Worm (Caenorhabditis elegans) whole organism, early embryonic: ENCODE data around the gene cor-1.
"Not testable (repeated sequence)": the region's sequence is repeated elsewhere in the genome, so short reads cannot be mapped to it uniquely, and the experiment has no call there.

Source experiments
- B0310.2 ChIP-seq: sonication (generic microtip); optimal IDR thresholded peaks from 2 replicates; lab custom pipeline; 2016; ENCODE audit warnings: mild to moderate bottlenecking, missing genetic modification characterization, missing compliant biosample characterization
- F13C5.2 ChIP-seq: sonication (generic microtip); optimal IDR thresholded peaks from 2 replicates; lab custom pipeline; 2017; ENCODE audit warnings: mild to moderate bottlenecking, missing genetic modification characterization, inconsistent platforms, missing compliant biosample characterization
- aly-1 ChIP-seq: sonication (generic microtip); optimal IDR thresholded peaks from 2 replicates; lab custom pipeline; 2016; ENCODE audit warnings: missing genetic modification characterization, missing compliant biosample characterization
- ama-1 ChIP-seq: fragments of 150-350 bp; optimal IDR thresholded peaks from 2 replicates; lab custom pipeline; 2014
- ceh-13 ChIP-seq: fragments of 200-800 bp; sonication (Bioruptor generic); optimal IDR thresholded peaks from 2 replicates; lab custom pipeline; 2018; ENCODE audit warnings: mild to moderate bottlenecking, missing genetic modification characterization, missing compliant biosample characterization
- ceh-36 ChIP-seq: sonication (generic microtip); optimal IDR thresholded peaks from 2 replicates; lab custom pipeline; 2016; ENCODE audit warnings: missing genetic modification characterization, inconsistent platforms, missing compliant biosample characterization
- ets-7 ChIP-seq: sonication (generic microtip); optimal IDR thresholded peaks from 2 replicates; lab custom pipeline; 2016; ENCODE audit warnings: missing genotype, missing genetic modification characterization, missing compliant biosample characterization
- flt-1 ChIP-seq: fragments of 200-800 bp; sonication (Bioruptor generic); IDR thresholded peaks from 2 replicates; pipeline ENCODE4 v1.3.6; 2022; ENCODE audit warnings: missing genetic modification characterization, missing compliant biosample characterization
- hmbx-1 ChIP-seq: sonication (generic microtip); optimal IDR thresholded peaks from 2 replicates; lab custom pipeline; 2016; ENCODE audit warnings: mild to moderate bottlenecking, missing genetic modification characterization, missing compliant biosample characterization
- hmg-4 ChIP-seq: fragments of 200-800 bp; sonication (Bioruptor generic); optimal IDR thresholded peaks from 2 replicates; lab custom pipeline; 2018; ENCODE audit warnings: mild to moderate bottlenecking, missing genetic modification characterization, missing compliant biosample characterization
- hnd-1 ChIP-seq: sonication (generic microtip); optimal IDR thresholded peaks from 2 replicates; lab custom pipeline; 2016; ENCODE audit warnings: missing genetic modification characterization, missing compliant biosample characterization
- pes-1 ChIP-seq: fragments of 200-800 bp; sonication (Bioruptor generic); IDR thresholded peaks from 2 replicates; pipeline ENCODE4 v1.3.6; 2022; ENCODE audit warnings: missing genetic modification reagents, missing genetic modification characterization, missing compliant biosample characterization
- scrt-1 ChIP-seq: fragments of 200-800 bp; sonication (Bioruptor generic); IDR thresholded peaks from 2 replicates; pipeline ENCODE4 v1.3.6; 2022; ENCODE audit warnings: missing genetic modification characterization, missing compliant biosample characterization
- sea-1 ChIP-seq: fragments of 200-800 bp; sonication (Bioruptor generic); conservative IDR thresholded peaks from 2 replicates; pipeline ENCODE4 v1.3.6; 2022; ENCODE audit warnings: missing genetic modification characterization, missing compliant biosample characterization
- tbx-11 ChIP-seq: fragments of 200-800 bp; sonication (Bioruptor generic); IDR thresholded peaks from 2 replicates; pipeline ENCODE4 v1.3.6; 2022; ENCODE audit warnings: missing genetic modification characterization, missing compliant biosample characterization
- tbx-37 ChIP-seq: fragments of 200-800 bp; sonication (Bioruptor generic); conservative IDR thresholded peaks from 2 replicates; pipeline ENCODE4 v1.3.6; 2022; ENCODE audit warnings: missing genetic modification reagents, missing genetic modification characterization, missing compliant biosample characterization
- tra-4 ChIP-seq: sonication (generic microtip); optimal IDR thresholded peaks from 2 replicates; lab custom pipeline; 2017; ENCODE audit warnings: missing genetic modification characterization, missing compliant biosample characterization

cor-1 gene

DNA sequence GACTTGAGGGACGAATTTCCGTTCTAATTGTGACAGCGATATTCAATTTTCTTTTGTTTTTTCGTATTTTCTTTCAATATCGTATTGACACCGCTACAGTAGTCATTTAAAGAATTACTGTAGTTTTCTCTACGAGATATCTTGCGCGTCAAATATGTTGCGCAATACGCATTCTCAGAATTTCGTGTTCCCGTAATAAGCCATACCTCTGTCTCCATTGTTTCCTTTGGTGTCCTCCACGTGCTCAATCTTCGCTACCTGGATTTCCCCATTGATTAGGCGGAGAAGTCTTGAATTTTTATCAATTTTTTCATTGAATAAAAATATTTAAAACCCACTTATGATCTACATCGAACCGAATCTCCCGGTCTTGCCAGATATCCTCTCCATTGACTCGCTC lies 12.3 kb downstream of the cor-1 start:
- TF ChIP-seq flt-1 (GFP tag; lab: Robert Waterston, UW) (no peak), aly-1 (tag; lab: Kevin White, UChicago) (no peak), scrt-1 (GFP tag; lab: Robert Waterston, UW) (no peak), sea-1 (GFP tag; lab: Robert Waterston, UW) (no peak), ceh-13 (GFP tag; lab: Kevin White, UChicago) (no peak), tbx-37 (GFP tag; lab: Robert Waterston, UW) (no peak), hmbx-1 (no peak), F13C5.2 (no peak), tbx-11 (no peak), ama-1 (lab: Kevin White, UChicago) (no peak), tra-4 (tag; lab: Kevin White, UChicago) (no peak), ceh-36 (tag; lab: Kevin White, UChicago) (no peak), ets-7 (tag; lab: Kevin White, UChicago) (no peak), hnd-1 (tag; lab: Kevin White, UChicago) (no peak), B0310.2 (no peak), hmg-4 (GFP tag; lab: Kevin White, UChicago) (no peak), pes-1 (GFP tag; lab: Robert Waterston, UW) (no peak)

DNA sequence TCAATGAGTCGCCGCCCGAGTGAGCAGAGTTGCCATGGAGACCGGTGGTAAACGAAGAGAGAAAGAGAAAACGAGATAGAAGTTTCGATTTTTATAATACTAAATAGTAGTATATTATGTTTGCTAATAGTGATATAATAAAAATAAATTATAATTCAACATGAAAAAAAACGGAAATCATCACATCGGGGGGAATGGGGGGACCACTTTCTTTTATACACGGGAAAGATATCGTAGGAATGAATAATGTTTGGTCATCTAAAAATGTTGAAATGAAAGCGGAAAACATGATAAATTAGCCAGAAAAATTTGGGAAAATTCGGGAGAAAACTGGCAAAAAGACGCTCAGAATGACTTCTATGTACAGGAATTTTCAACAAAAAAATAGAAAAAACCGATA lies 12.8 kb downstream of the cor-1 start, which contains the start of gene bbs-5:
Gene bbs-5, minus strand, starts transcription at position 101 of the 400 bp plus-strand sequence.
- no peak for TF ChIP-seq tbx-37 (GFP tag; lab: Robert Waterston, UW)
- TF ChIP-seq tra-4 (tag; lab: Kevin White, UChicago): no peak
- TF ChIP-seq ceh-36 (tag; lab: Kevin White, UChicago): no peak
- no peak for TF ChIP-seq B0310.2
- no peak for TF ChIP-seq hnd-1 (tag; lab: Kevin White, UChicago)
- TF ChIP-seq sea-1 (GFP tag; lab: Robert Waterston, UW): no peak

DNA sequence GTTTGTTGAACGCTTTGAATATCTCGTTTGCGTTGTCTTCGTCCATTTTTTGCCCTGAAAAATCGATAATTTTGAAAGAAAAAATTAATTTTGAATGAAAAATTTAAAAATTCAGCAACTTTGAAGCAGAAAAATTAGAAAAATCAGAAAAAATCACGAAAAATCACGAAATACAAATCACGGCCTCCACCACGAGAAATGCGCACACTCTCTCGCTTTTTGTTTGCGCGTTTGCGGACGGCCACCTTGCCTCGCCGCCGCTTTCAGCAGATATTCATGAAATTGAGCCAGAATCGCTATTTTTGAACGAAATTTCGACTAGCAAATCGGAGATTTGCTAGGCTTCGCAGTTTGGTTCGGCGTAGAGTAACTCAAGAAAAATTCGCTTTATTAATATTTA lies 17.9 kb downstream of the cor-1 start, which contains the start of gene inpp-4B:
Gene inpp-4B, minus strand, starts transcription at position 54 of the 400 bp plus-strand sequence.
- not testable (repeated sequence) for TF ChIP-seq ceh-36 (tag; lab: Kevin White, UChicago); ama-1 (lab: Kevin White, UChicago); sea-1 (GFP tag; lab: Robert Waterston, UW)

DNA sequence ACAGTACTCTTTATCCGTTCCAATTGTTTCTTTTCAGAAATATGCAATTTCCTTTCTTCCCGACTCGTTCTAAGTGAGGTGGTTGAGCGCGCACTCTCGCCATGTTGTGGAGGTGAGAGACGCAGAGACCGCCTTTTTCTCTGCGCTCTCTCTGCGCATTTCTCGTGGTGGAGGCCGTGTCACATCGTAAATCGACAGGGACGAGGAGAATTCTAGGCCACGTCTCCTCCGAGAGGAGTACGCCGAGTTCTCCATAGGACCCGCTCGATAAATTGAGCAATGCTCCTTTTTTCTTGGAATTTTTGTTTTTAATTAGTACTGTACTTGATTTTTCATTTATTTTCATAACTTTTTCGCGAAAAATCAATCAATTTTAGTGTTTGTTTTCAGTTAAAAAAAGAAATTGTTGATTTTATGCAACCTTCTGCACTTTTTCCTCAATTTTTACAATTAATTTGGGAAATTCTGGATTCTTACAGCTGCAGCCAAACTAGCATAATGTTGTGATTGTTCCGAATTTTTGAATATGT lies 21.9 kb downstream of the cor-1 start, which contains the start of gene cnk-1:
Gene cnk-1, plus strand, starts transcription at position 480 of the 530 bp plus-strand sequence.
- peak; percentile 63; the same call in 1 of the 2 replicates for TF ChIP-seq scrt-1 (GFP tag; lab: Robert Waterston, UW)
- TF ChIP-seq F13C5.2: peak; percentile 49
- TF ChIP-seq flt-1 (GFP tag; lab: Robert Waterston, UW): peak; percentile 55; the same call in 1 of the 2 replicates
- TF ChIP-seq tbx-11: 0 out of 2 replicates have a peak, but pooled peaks have one; percentile 34
- TF ChIP-seq ceh-13 (GFP tag; lab: Kevin White, UChicago): no peak
- TF ChIP-seq tra-4 (tag; lab: Kevin White, UChicago): no peak
- TF ChIP-seq ceh-36 (tag; lab: Kevin White, UChicago): no peak
- peak; percentile 82 for TF ChIP-seq pes-1 (GFP tag; lab: Robert Waterston, UW)
- no peak for TF ChIP-seq ets-7 (tag; lab: Kevin White, UChicago)
- no peak for TF ChIP-seq aly-1 (tag; lab: Kevin White, UChicago)
- no peak for TF ChIP-seq hmbx-1
- peak; percentile 3 for TF ChIP-seq hmg-4 (GFP tag; lab: Kevin White, UChicago)
- no peak for TF ChIP-seq B0310.2
- no peak for TF ChIP-seq hnd-1 (tag; lab: Kevin White, UChicago)
- no peak for TF ChIP-seq ama-1 (lab: Kevin White, UChicago)
- peak; percentile 77 for TF ChIP-seq tbx-37 (GFP tag; lab: Robert Waterston, UW)
- TF ChIP-seq sea-1 (GFP tag; lab: Robert Waterston, UW): 0 out of 2 replicates have a peak, but pooled peaks have one; percentile 54

DNA sequence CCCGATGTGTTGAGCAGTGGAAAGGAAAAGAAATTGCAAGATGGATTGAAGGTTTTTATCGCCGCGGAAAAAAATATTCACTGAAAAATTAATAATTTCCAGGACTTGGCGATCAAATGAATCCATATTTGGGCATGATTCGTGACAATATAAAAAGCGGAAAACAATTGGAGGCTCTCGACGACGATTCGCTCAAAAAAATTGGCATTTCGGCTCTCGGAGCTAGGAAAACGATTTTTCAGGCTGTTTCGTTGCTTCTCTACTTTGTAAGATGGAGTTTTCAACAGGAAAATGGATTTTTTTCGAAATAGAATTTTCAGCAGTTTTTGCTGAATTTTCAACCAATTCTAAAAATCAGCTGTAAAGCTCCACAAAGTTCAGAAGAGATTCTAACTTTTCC lies 22.9 kb downstream of the cor-1 start:
- TF ChIP-seq F13C5.2 (no peak), hmbx-1 (no peak)

DNA sequence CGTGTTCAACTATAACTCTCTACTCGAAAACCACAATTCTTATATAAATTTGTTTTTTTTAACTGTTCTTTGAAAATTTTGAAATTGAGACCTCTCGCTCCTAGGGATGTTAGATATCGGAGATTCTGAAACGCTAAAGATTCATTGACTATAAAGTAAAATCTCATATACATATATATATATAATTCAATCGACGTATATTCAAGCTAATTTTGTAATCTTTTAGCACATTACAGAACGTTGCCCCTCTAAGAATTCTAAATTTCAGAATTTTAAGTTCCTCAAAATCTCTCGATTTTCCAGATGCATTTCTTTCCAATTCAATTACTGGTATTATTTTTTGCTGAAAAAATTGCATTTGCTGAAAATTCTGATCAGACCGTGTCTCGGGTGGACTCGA lies 29.9 kb downstream of the cor-1 start, which contains the start of gene pad-2:
Gene pad-2, plus strand, starts transcription at position 301 of the 400 bp plus-strand sequence.
- TF ChIP-seq tbx-11: no peak
- TF ChIP-seq scrt-1 (GFP tag; lab: Robert Waterston, UW): no peak
- TF ChIP-seq ama-1 (lab: Kevin White, UChicago): no peak
- TF ChIP-seq ets-7 (tag; lab: Kevin White, UChicago): no peak

DNA sequence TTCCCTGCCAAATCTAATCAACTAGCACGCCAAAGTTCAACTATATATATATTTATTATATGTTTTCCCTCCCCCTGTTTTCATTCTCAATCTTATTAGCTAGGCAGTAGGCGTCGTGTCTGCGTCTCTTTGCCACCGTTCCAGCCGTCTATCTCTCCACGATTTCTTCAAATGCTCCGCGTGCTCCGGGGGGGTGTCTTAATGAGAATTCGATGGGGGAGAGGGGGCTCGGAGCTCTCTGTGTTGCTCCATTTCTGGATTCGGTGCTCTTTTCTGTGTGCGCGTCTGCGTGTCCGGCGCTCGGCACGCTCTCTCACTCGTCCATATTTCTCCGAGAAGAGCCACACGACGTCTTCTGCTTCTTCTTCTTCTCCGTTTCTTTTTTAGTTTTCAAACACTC lies 35.3 kb downstream of the cor-1 start:
- TF ChIP-seq hmbx-1 (no peak), tbx-11 (no peak), sea-1 (GFP tag; lab: Robert Waterston, UW) (no peak), F13C5.2 (no peak), tbx-37 (GFP tag; lab: Robert Waterston, UW) (no peak), aly-1 (tag; lab: Kevin White, UChicago) (no peak), flt-1 (GFP tag; lab: Robert Waterston, UW) (no peak), hnd-1 (tag; lab: Kevin White, UChicago) (no peak), hmg-4 (GFP tag; lab: Kevin White, UChicago) (no peak), B0310.2 (no peak), scrt-1 (GFP tag; lab: Robert Waterston, UW) (no peak), ama-1 (lab: Kevin White, UChicago) (no peak), ceh-13 (GFP tag; lab: Kevin White, UChicago) (no peak)

DNA sequence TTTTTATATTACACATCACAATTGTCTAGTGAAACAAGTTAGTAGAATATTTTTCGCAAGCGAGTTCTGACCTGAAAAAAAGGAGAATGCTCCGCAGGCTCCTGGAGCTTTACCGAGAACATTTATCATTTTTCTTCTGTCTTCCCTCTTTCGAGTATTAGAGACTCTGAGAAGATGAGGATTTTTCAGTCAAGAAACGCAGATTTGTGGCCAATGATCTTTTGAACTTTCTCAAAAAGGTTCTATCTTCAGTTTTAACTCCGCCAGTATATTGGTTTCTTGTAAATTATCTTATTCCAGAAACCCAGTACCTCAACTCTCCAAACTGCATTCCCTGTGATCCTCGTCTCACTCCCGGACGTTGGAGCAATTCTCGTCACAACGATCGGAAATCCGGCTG lies 36.7 kb downstream of the cor-1 start, which contains the start of gene K10G9.2:
Gene K10G9.2, plus strand, starts transcription at position 301 of the 400 bp plus-strand sequence.
- TF ChIP-seq sea-1 (GFP tag; lab: Robert Waterston, UW): no peak
- no peak for TF ChIP-seq F13C5.2
- TF ChIP-seq ceh-13 (GFP tag; lab: Kevin White, UChicago): no peak
- no peak for TF ChIP-seq tbx-11
- no peak for TF ChIP-seq tbx-37 (GFP tag; lab: Robert Waterston, UW)
- no peak for TF ChIP-seq tra-4 (tag; lab: Kevin White, UChicago)
- no peak for TF ChIP-seq hmg-4 (GFP tag; lab: Kevin White, UChicago)
- no peak for TF ChIP-seq flt-1 (GFP tag; lab: Robert Waterston, UW)
- no peak for TF ChIP-seq scrt-1 (GFP tag; lab: Robert Waterston, UW)
- no peak for TF ChIP-seq pes-1 (GFP tag; lab: Robert Waterston, UW)
